Fruit fly (Drosophila melanogaster) whole organism, adult: ENCODE results near the gene MICU3.

ENCODE experiments used
- CG33017 ChIP-seq: fragments of 200-800 bp; sonication (Bioruptor generic); optimal IDR thresholded peaks from 2 replicates; lab custom pipeline; 2018; ENCODE audit warnings: missing biosample characterization, mild to moderate bottlenecking, missing genetic modification characterization, moderate library complexity
- CG7045 ChIP-seq: fragments of 200-800 bp; sonication (Bioruptor generic); optimal IDR thresholded peaks from 2 replicates; lab custom pipeline; 2017; ENCODE audit warnings: missing biosample characterization, mild to moderate bottlenecking, missing genetic modification characterization
- bab1 ChIP-seq: fragments of 200-800 bp; sonication (Bioruptor generic); optimal IDR thresholded peaks from 3 replicates; lab custom pipeline; 2019; ENCODE audit warnings: missing biosample characterization, mild to moderate bottlenecking, missing genetic modification characterization, moderate library complexity

DNA sequence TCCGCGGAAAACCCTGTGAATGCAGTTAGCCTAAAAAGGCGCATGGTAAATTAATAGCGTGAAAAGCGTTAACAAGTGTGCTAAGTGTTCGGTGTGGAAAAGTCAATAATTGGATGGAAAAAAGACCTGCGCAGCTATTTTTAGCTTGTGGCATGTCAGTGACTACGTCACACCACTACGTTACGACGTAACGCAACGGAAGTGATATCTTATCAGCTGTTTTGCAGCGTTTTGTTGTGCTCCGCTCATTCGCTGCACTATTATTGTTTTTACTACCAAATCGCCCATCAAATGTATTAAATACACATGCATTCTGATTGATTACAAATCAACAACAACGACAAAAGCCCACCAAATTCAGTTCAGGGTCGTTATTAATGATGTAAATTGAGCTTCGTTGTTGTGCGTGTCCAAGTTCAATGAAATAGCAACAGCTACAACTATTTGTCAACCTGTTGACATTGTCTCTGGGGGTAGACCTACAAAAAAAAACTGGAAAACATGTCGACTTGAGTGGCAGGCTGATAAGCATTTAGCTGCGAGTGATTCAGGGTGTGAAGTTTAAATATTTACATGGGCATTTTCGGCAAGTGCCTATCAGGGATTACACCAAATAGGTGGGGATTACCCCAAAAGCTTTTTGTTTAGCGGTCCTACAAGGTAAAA, 613 bp downstream of the MICU3 start:
- TF ChIP-seq CG7045 (GFP tag; lab: Kevin White, UChicago) (no peak), CG33017 (tag; lab: Kevin White, UChicago) (no peak), bab1 (GFP tag; lab: Kevin White, UChicago) (no peak)
